Fruit fly (Drosophila melanogaster) whole organism: ENCODE data around the gene CG34138.

Experiments used
- CG8478 ChIP-seq: fragments of >200 bp; optimal IDR thresholded peaks from 2 replicates; lab custom pipeline; 2018; ENCODE audit warnings: inconsistent platforms
- Dll ChIP-seq: fragments of >200 bp; optimal IDR thresholded peaks from 2 replicates; lab custom pipeline; 2017
- EcR ChIP-seq, 2 experiments: fragments of >200 bp; optimal IDR thresholded peaks; 2 replicates each; lab custom pipeline; 2017; ENCODE audit warnings: missing biosample characterization in 2 of 2, missing genetic modification characterization in 2 of 2, missing genetic modification reagents in 2 of 2
- pan ChIP-seq: fragments of >200 bp; optimal IDR thresholded peaks from 2 replicates; lab custom pipeline; 2017
- psq ChIP-seq: fragments of >200 bp; optimal IDR thresholded peaks from 2 replicates; lab custom pipeline; 2017
- usp ChIP-seq: fragments of >200 bp; optimal IDR thresholded peaks from 2 replicates; lab custom pipeline; 2017; ENCODE audit warnings: missing biosample characterization, missing genetic modification characterization, mixed read lengths

The CG34138 gene

DNA sequence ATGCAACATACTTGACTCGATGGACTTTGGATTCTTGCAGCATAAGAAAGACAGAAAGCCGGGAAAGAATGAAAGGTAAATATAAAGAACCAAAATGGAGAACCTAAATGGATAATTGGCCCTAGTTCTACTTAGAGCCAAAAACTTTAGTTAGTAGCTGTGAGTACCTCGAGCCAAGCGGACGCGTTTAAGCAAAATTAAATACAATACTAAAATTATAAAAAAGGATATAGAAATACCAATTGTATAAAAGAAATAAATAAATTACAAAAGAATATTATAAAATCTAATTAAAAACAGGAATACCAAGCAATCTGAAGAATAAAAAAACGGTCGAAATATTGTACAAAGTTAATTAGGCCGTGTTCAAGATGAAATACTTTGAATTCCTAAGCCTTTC lies at the start of gene CG34138:
TSS of gene CG34138 (plus strand) at position 301 of the 400 bp plus-strand sequence.
- TF ChIP-seq psq (lab: Kevin White, UChicago) (no peak), usp (no peak), pan (lab: Kevin White, UChicago) (no peak), EcR (GFP tag; optimal IDR thresholded peaks at IDR 0.05; lab: Kevin White, UChicago) (no peak), CG8478 (lab: Kevin White, UChicago) (no peak), Dll (lab: Kevin White, UChicago) (no peak)

DNA sequence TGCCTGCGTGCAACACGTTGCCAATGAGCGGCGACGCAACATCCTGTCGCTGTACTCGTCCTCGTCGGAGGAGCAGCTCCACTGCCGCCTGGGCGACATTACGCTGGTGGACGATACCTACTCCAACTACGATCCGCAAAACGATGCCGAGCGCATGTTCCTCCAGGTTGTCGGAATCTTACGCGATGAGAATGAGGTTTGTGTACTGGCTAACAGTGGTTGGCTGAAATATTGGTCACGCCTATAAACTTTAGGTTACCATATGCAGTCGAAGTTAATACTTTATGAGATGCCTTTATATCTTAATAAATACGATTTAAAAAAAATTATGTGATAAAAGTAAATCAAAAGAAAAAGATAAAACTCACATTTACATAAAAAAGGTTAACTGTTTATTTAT lies 48.4 kb upstream of the CG34138 start:
- TF ChIP-seq EcR (GFP tag; optimal IDR thresholded peaks at IDR 0.05; lab: Kevin White, UChicago) (no peak), Dll (lab: Kevin White, UChicago) (no peak), usp (no peak), psq (lab: Kevin White, UChicago) (no peak)

DNA sequence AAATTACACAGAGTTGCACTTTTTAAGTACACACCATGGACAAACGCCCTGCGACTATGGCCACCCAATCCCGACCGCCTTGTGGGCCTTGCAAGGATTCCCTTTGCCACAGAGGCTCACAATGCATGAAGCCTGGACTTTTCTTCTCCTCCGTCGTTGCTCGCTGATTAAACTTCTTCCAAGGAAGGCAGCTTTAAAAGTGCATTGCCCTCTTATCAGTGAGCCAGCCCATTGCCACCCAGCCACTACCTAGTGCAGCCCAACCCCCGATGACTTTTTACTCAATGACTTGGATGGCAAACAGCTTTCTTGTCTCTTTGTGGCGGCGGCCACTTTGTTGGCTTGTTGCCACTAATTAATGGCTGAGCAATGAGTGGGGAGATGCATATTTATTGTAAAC lies 47.1 kb upstream of the CG34138 start:
- no peak for TF ChIP-seq pan (lab: Kevin White, UChicago)

- TF ChIP-seq CG8478 (lab: Kevin White, UChicago) (no peak), EcR (GFP tag; optimal IDR thresholded peaks at IDR 0.05; lab: Kevin White, UChicago) (no peak), Dll (lab: Kevin White, UChicago) (no peak)
Measured at dm6 chr3R:19598855-19599254, 35.9 kb upstream of the CG34138 start, which contains the start of gene Cpr92A. TSS of gene Cpr92A (minus strand) at chr3R:19598955.

DNA sequence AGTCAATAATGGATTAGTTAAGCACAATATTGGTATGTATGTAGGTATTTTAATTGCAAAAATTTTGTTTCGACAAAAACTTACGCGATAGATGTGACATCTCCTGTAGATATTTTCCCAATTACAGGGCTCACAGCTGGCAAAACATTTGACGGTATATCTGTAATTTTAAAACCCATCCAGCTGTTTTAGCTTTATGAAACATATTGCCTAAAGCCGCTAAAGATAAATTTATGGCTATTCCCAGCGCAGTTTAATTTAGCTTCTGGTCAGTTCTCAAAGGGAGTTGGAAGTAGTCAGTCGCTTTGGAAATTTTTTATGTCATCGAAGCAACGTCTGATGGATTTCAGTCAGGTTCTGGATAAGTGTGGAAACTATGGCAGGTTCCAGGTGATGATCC lies 34.4 kb upstream of the CG34138 start, which contains the start of gene CG7333:
TSS of gene CG7333 (plus strand) at position 301 of the 400 bp plus-strand sequence.
- TF ChIP-seq pan (lab: Kevin White, UChicago) (no peak), Dll (lab: Kevin White, UChicago) (no peak), usp (no peak), psq (lab: Kevin White, UChicago) (no peak), CG8478 (lab: Kevin White, UChicago) (no peak), EcR (GFP tag; optimal IDR thresholded peaks at IDR 0.05; lab: Kevin White, UChicago) (no peak)

DNA sequence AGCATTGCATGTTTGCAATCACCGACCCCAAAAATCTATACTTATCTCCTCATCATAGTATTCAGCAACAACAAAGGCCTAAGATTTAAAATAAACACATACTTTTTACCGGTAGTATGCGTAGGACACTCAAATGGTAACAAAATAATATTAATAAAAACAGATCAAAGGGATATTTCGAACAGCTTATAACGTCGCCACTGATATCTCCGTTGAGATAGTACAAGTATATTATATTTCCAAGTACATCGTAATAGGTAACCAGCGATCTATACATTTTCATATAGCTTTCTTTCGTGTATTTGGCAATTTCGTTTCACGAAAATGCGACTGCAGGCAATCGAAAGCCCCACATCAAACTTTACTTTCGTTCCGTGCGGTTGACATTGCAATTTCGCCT lies 31.8 kb upstream of the CG34138 start, which contains the start of gene CG7342:
TSS of gene CG7342 (plus strand) at position 380 of the 400 bp plus-strand sequence.
- TF ChIP-seq EcR (GFP tag; optimal IDR thresholded peaks at IDR 0.05; lab: Kevin White, UChicago) = no peak
- no peak for TF ChIP-seq Dll (lab: Kevin White, UChicago)
- TF ChIP-seq CG8478 (lab: Kevin White, UChicago) = no peak
- TF ChIP-seq usp = no peak
- TF ChIP-seq psq (lab: Kevin White, UChicago) = no peak
- no peak for TF ChIP-seq pan (lab: Kevin White, UChicago)

DNA sequence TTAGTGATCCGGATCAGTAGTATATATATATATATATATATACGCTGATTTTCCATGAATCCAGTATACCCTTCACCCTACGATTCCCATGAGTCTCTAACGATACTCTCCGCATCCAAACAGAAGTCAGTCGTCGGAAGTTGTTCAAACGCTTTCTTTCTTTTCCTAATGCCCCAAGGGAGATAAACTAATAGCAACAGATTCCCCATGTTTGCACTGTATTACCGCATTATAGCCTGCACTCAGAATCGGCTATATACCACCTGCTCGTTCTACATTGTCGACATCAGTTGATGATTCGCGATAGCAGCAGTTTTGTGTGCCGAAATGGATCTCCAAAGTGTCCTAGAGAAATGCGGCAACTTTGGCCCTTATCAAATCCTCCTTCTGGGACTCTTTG lies 27.8 kb upstream of the CG34138 start, which contains the start of gene CG17751:
TSS of gene CG17751 (plus strand) at position 301 of the 400 bp plus-strand sequence.
- no peak for TF ChIP-seq CG8478 (lab: Kevin White, UChicago)
- TF ChIP-seq Dll (lab: Kevin White, UChicago) = no peak
- TF ChIP-seq psq (lab: Kevin White, UChicago) = no peak
- no peak for TF ChIP-seq usp
- TF ChIP-seq EcR (GFP tag; optimal IDR thresholded peaks at IDR 0.05; lab: Kevin White, UChicago) = no peak

DNA sequence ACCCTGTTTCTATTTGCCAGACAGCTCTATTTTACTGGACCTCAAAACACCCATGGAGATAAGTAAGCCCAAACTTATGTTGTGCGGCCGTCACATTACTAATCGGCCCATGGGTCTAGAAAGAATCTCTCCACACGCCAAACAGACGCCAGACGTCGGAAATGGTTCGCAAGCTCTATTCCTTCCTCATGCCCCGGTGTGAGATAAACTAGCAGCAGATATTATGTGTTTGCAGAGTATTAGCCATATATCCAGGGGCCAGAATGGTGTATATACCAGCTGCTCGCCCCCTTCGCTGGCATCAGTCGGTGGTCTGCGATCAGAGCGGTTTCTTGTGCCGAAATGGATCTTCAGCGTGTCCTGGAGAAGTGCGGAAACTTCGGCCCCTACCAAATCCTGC lies 24.8 kb upstream of the CG34138 start, which contains the start of gene CG17752:
TSS of gene CG17752 (plus strand) at position 301 of the 400 bp plus-strand sequence.
- TF ChIP-seq pan (lab: Kevin White, UChicago) (no peak), usp (no peak)

- TF ChIP-seq pan (lab: Kevin White, UChicago) (no peak), Dll (lab: Kevin White, UChicago) (no peak), usp (no peak), EcR (GFP tag; optimal IDR thresholded peaks at IDR 0.05; lab: Kevin White, UChicago) (no peak), psq (lab: Kevin White, UChicago) (no peak), CG8478 (lab: Kevin White, UChicago) (no peak)
Measured at dm6 chr3R:19612908-19613431, 21.8 kb upstream of the CG34138 start, which contains the start of gene CG16727. TSS of gene CG16727 (plus strand) at chr3R:19613381.

- no peak for TF ChIP-seq Dll (lab: Kevin White, UChicago)
- no peak for TF ChIP-seq pan (lab: Kevin White, UChicago)
- TF ChIP-seq EcR (GFP tag; optimal IDR thresholded peaks at IDR 0.05; lab: Kevin White, UChicago) = no peak
- no peak for TF ChIP-seq CG8478 (lab: Kevin White, UChicago)
- TF ChIP-seq psq (lab: Kevin White, UChicago) = no peak
- no peak for TF ChIP-seq usp
Measured at dm6 chr3R:19619908-19620307, 14.8 kb upstream of the CG34138 start.

DNA sequence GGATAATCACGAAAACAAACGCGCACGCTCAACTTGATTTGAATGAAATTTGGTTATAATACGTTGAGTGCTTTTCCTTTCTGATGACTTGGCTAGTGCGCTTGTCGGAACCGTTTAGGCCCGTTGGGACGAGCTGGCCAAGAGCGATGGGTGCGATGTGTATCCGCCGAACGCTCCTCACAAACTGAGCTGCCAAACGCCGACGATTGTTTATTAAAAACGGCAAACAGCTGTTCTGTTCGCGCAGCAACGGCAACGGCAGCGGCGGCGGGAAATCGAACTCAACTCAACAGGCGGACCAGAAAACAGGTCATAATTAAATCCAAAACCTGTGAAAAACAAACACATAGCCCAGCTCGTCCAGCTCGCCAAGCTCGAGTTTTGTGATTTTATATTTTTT lies 13.8 kb upstream of the CG34138 start:
- TF ChIP-seq EcR (GFP tag; optimal IDR thresholded peaks at IDR 0.05; lab: Kevin White, UChicago) (no peak), pan (lab: Kevin White, UChicago) (no peak), Dll (lab: Kevin White, UChicago) (no peak), CG8478 (lab: Kevin White, UChicago) (no peak), usp (no peak), psq (lab: Kevin White, UChicago) (no peak)

- no peak for TF ChIP-seq pan (lab: Kevin White, UChicago)
- TF ChIP-seq psq (lab: Kevin White, UChicago) = no peak
- no peak for TF ChIP-seq CG8478 (lab: Kevin White, UChicago)
- no peak for TF ChIP-seq usp
- no peak for TF ChIP-seq EcR (GFP tag; optimal IDR thresholded peaks at IDR 0.05; lab: Kevin White, UChicago)
- TF ChIP-seq Dll (lab: Kevin White, UChicago) = no peak
Measured at dm6 chr3R:19622005-19622404, 12.7 kb upstream of the CG34138 start.
